Worm (Caenorhabditis elegans) whole organism, L4 larva: Measurements from ENCODE around the gene ugt-24.

Experiments used
- F49E8.2 ChIP-seq: sonication (generic microtip); optimal IDR thresholded peaks from 2 replicates; lab custom pipeline; 2016; ENCODE audit warnings: missing compliant biosample characterization, mild to moderate bottlenecking, missing genetic modification characterization, borderline replicate concordance
- Y5F2A.4 ChIP-seq: fragments of 200-800 bp; sonication (Bioruptor generic); optimal IDR thresholded peaks from 2 replicates; lab custom pipeline; 2018; ENCODE audit warnings: mild to moderate bottlenecking, missing genetic modification characterization, missing compliant biosample characterization
- aha-1 ChIP-seq: fragments of 150-350 bp; peaks from one replicate; lab custom pipeline; 2014; ENCODE audit warnings: missing biosample characterization, missing genetic modification characterization
- attf-4 ChIP-seq: sonication (generic microtip); optimal IDR thresholded peaks from 3 replicates; lab custom pipeline; 2017; ENCODE audit warnings: missing biosample characterization, missing genetic modification characterization
- daf-12 ChIP-seq: fragments of 150-350 bp; optimal IDR thresholded peaks from 2 replicates; lab custom pipeline; 2014; ENCODE audit warnings: missing biosample characterization, missing genetic modification reagents, missing genetic modification characterization
- daf-16 ChIP-seq, 3 experiments: sonication (generic microtip); optimal IDR thresholded peaks; 2 replicates each; lab custom pipeline; 2016 to 2017; ENCODE audit warnings: missing genetic modification characterization in 3 of 3, missing genetic modification reagents in 3 of 3, mild to moderate bottlenecking in 2 of 3, missing compliant biosample characterization in 2 of 3, missing biosample characterization in 1 of 3, moderate library complexity in 1 of 3
- daf-8 ChIP-seq: fragments of 200-800 bp; sonication (Bioruptor generic); IDR thresholded peaks from 2 replicates; pipeline ENCODE4 v1.3.6; 2022; ENCODE audit warnings: missing genetic modification characterization, missing compliant biosample characterization
- dmd-6 ChIP-seq: fragments of 200-800 bp; sonication (Bioruptor generic); IDR thresholded peaks from 2 replicates; pipeline ENCODE4 v1.3.6; 2022; ENCODE audit warnings: missing genetic modification reagents, missing genetic modification characterization, missing compliant biosample characterization
- dve-1 ChIP-seq: sonication (generic microtip); optimal IDR thresholded peaks from 2 replicates; lab custom pipeline; 2017; ENCODE audit warnings: antibody characterized with exemption, mild to moderate bottlenecking, missing genetic modification characterization, missing compliant biosample characterization; ENCODE audit not compliant: insufficient read depth
- egl-43 ChIP-seq: fragments of 200-800 bp; sonication (Bioruptor generic); IDR thresholded peaks from 2 replicates; pipeline ENCODE4 v1.3.6; 2022; ENCODE audit warnings: missing genetic modification reagents, missing genetic modification characterization, missing compliant biosample characterization
- hif-1 ChIP-seq, 2 experiments: sonication (generic microtip); optimal IDR thresholded peaks; 2 replicates each; lab custom pipeline; 2016 to 2017; ENCODE audit warnings: missing compliant biosample characterization in 2 of 2, missing genetic modification characterization in 2 of 2, missing genetic modification reagents in 2 of 2, missing genotype in 2 of 2, mild to moderate bottlenecking in 1 of 2
- hlh-11 ChIP-seq: fragments of 200-800 bp; sonication (Bioruptor generic); optimal IDR thresholded peaks from 2 replicates; lab custom pipeline; 2018; ENCODE audit warnings: mild to moderate bottlenecking, missing genetic modification characterization, missing compliant biosample characterization
- hmg-1.1 ChIP-seq: fragments of 200-800 bp; sonication (Bioruptor generic); IDR thresholded peaks from 2 replicates; pipeline ENCODE4 v1.3.6; 2022; ENCODE audit warnings: missing genetic modification reagents, missing genetic modification characterization, missing compliant biosample characterization
- jun-1 ChIP-seq: fragments of 150-350 bp; optimal IDR thresholded peaks from 2 replicates; lab custom pipeline; 2014; ENCODE audit warnings: missing biosample characterization, missing genetic modification reagents, missing genetic modification characterization
- lin-1 ChIP-seq: fragments of 200-800 bp; sonication (Bioruptor generic); IDR thresholded peaks from 2 replicates; pipeline ENCODE4 v1.3.6; 2022; ENCODE audit warnings: missing genetic modification reagents, missing genetic modification characterization, missing compliant biosample characterization
- lin-38 ChIP-seq: fragments of 200-800 bp; sonication (Bioruptor generic); IDR thresholded peaks from 2 replicates; pipeline ENCODE4 v1.3.6; 2022; ENCODE audit warnings: missing genetic modification reagents, missing genetic modification characterization, missing compliant biosample characterization
- mep-1 ChIP-seq: fragments of 150-350 bp; sonication (generic microtip); optimal IDR thresholded peaks from 3 replicates; lab custom pipeline; 2014; ENCODE audit warnings: missing biosample characterization, missing genetic modification characterization
- mxl-2 ChIP-seq: fragments of 200-800 bp; sonication (Bioruptor generic); conservative IDR thresholded peaks from 2 replicates; pipeline ENCODE4 v1.3.6; 2022; ENCODE audit warnings: missing genetic modification reagents, missing genetic modification characterization, missing compliant biosample characterization
- nhr-102 ChIP-seq: sonication (generic microtip); optimal IDR thresholded peaks from 2 replicates; lab custom pipeline; 2016; ENCODE audit warnings: mild to moderate bottlenecking, missing genetic modification characterization, moderate library complexity, missing compliant biosample characterization
- nhr-237 ChIP-seq: sonication (generic microtip); optimal IDR thresholded peaks from 2 replicates; lab custom pipeline; 2017; ENCODE audit warnings: missing biosample characterization, missing genetic modification characterization
- nhr-28 ChIP-seq: fragments of 150-350 bp; optimal IDR thresholded peaks from 2 replicates; lab custom pipeline; 2014; ENCODE audit warnings: missing biosample characterization, missing genetic modification characterization
- nhr-6 ChIP-seq: fragments of 150-350 bp; optimal IDR thresholded peaks from 2 replicates; lab custom pipeline; 2014; ENCODE audit warnings: missing biosample characterization, missing genetic modification characterization
- pha-4 ChIP-seq, 2 experiments: fragments of 150-350 bp in 1 of 2; fragments of 200-800 bp in 1 of 2; sonication (Bioruptor generic) in 1 of 2; IDR thresholded peaks in 1 of 2; optimal IDR thresholded peaks in 1 of 2; 2 replicates each; pipeline versions ENCODE4 v1.3.6 to Lab custom; 2014 to 2022; ENCODE audit warnings: missing genetic modification characterization in 2 of 2, missing genetic modification reagents in 2 of 2, missing biosample characterization in 1 of 2, missing compliant biosample characterization in 1 of 2
- php-3 ChIP-seq: fragments of 200-800 bp; sonication (Bioruptor generic); IDR thresholded peaks from 2 replicates; pipeline ENCODE4 v1.3.6; 2022; ENCODE audit warnings: missing genetic modification reagents, missing genetic modification characterization, missing compliant biosample characterization
- pqm-1 ChIP-seq: sonication (generic microtip); optimal IDR thresholded peaks from 2 replicates; lab custom pipeline; 2017; ENCODE audit warnings: missing biosample characterization, missing genetic modification characterization
- set-16 ChIP-seq: fragments of 200-800 bp; sonication (Bioruptor generic); IDR thresholded peaks from 2 replicates; pipeline ENCODE4 v1.3.6; 2022; ENCODE audit warnings: missing genetic modification reagents, missing genetic modification characterization, missing compliant biosample characterization
- snpc-1.2 ChIP-seq: fragments of 200-800 bp; sonication (Bioruptor generic); IDR thresholded peaks from 2 replicates; pipeline ENCODE4 v1.3.6; 2022; ENCODE audit warnings: missing genetic modification reagents, missing genetic modification characterization, missing compliant biosample characterization
- unc-62 ChIP-seq, 3 experiments: fragments of 150-350 bp in 1 of 3; sonication (generic microtip); optimal IDR thresholded peaks in 2 of 3; peaks in 1 of 3; 1 replicate in 1 of 3; 2 replicates in 2 of 3; lab custom pipeline; 2014 to 2017; ENCODE audit warnings: missing biosample characterization in 3 of 3, missing genetic modification characterization in 3 of 3, missing genetic modification reagents in 3 of 3, missing genotype in 1 of 3

The ugt-24 gene

ce11 chrIV:6227974-6228373 lies 17.5 kb upstream of the ugt-24 start, which contains the start of gene C49A9.1:
C49A9.1 (plus strand) TSS chrIV:6228190.
- no peak for TF ChIP-seq lin-38
- peak; percentile 3 for TF ChIP-seq nhr-28
- TF ChIP-seq aha-1 (tag; lab: Kevin White, UChicago) = peak; percentile 32
- TF ChIP-seq daf-16 (GFP tag; optimal IDR thresholded peaks at IDR 0.05; lab: Kevin White, UChicago) = no peak
- peak; percentile 46 for TF ChIP-seq daf-16 (tag; optimal IDR thresholded peaks at IDR 0.05; lab: Kevin White, UChicago)
- TF ChIP-seq pha-4 (GFP tag; IDR thresholded peaks at IDR 0.05; lab: Robert Waterston, UW) = no peak
- TF ChIP-seq pha-4 (tag; optimal IDR thresholded peaks at IDR 0.05; lab: Kevin White, UChicago) = no peak
- TF ChIP-seq dve-1 (tag; lab: Kevin White, UChicago) = peak; percentile 15
- TF ChIP-seq pqm-1 (tag; lab: Kevin White, UChicago) = peak; percentile 70
- TF ChIP-seq hif-1 (tag; optimal IDR thresholded peaks at IDR 0.05; lab: Kevin White, UChicago) = no peak

ce11 chrIV:6225143-6225542 lies 14.6 kb upstream of the ugt-24 start, which contains the start of gene C49A9.2:
C49A9.2 (plus strand) TSS chrIV:6225443.
- TF ChIP-seq daf-16 (GFP tag; optimal IDR thresholded peaks at IDR 0.05; lab: Kevin White, UChicago) (no peak), daf-16 (tag; optimal IDR thresholded peaks at IDR 0.05; lab: Kevin White, UChicago) (peak; percentile 36), pqm-1 (tag; lab: Kevin White, UChicago) (peak; percentile 8), nhr-28 (peak; percentile 18), aha-1 (tag; lab: Kevin White, UChicago) (no peak)

- TF ChIP-seq F49E8.2 (tag; lab: Kevin White, UChicago) (no peak), Y5F2A.4 (GFP tag; lab: Kevin White, UChicago) (no peak), mxl-2 (GFP tag; lab: Robert Waterston, UW) (no peak), egl-43 (no peak), nhr-102 (tag; lab: Kevin White, UChicago) (no peak), pqm-1 (tag; lab: Kevin White, UChicago) (peak; percentile 55), attf-4 (tag; lab: Kevin White, UChicago) (no peak), daf-16 (GFP tag; optimal IDR thresholded peaks at IDR 0.05; lab: Kevin White, UChicago) (no peak), daf-16 (tag; optimal IDR thresholded peaks at IDR 0.05; lab: Kevin White, UChicago) (peak; percentile 73), dmd-6 (GFP tag; lab: Robert Waterston, UW) (peak; percentile 35; the same call in 1 of the 2 replicates), daf-8 (GFP tag; lab: Robert Waterston, UW) (no peak), snpc-1.2 (GFP tag; lab: Robert Waterston, UW) (no peak), nhr-28 (peak; percentile 64), nhr-237 (tag; lab: Kevin White, UChicago) (no peak), daf-12 (tag; lab: Kevin White, UChicago) (no peak), php-3 (GFP tag; lab: Robert Waterston, UW) (0 out of 2 replicates have a peak, but pooled peaks have one; percentile 34), set-16 (GFP tag; lab: Robert Waterston, UW) (no peak)
Measured at ce11 chrIV:6221878-6222277, 11.4 kb upstream of the ugt-24 start, which contains the start of gene C49A9.3. C49A9.3 (plus strand) TSS chrIV:6222089.

ce11 chrIV:6220142-6220541 lies 9.6 kb upstream of the ugt-24 start:
- TF ChIP-seq dmd-6 (GFP tag; lab: Robert Waterston, UW) (peak; percentile 79), lin-1 (GFP tag; lab: Robert Waterston, UW) (peak; percentile 76)

- TF ChIP-seq pqm-1 (tag; lab: Kevin White, UChicago) (peak; percentile 46), dve-1 (tag; lab: Kevin White, UChicago) (peak; percentile 41), mep-1 (tag; lab: Kevin White, UChicago) (peak; percentile 6), hlh-11 (peak; percentile 6), daf-16 (GFP tag; optimal IDR thresholded peaks at IDR 0.05; lab: Kevin White, UChicago) (no peak), daf-16 (tag; optimal IDR thresholded peaks at IDR 0.05; lab: Kevin White, UChicago) (peak; percentile 70), jun-1 (tag; lab: Kevin White, UChicago) (no peak), nhr-6 (tag; lab: Kevin White, UChicago) (no peak), dmd-6 (GFP tag; lab: Robert Waterston, UW) (peak; percentile 42; the same call in 1 of the 2 replicates)
Measured at ce11 chrIV:6219429-6219828, 8.9 kb upstream of the ugt-24 start, which contains the start of gene C49A9.4. C49A9.4 (plus strand) TSS chrIV:6219693.

- TF ChIP-seq unc-62 (GFP tag; optimal IDR thresholded peaks at IDR 0.05 in 1 of 2; lab: Kevin White, UChicago) (peak in 1 of 2 experiments; percentile 94), unc-62 (tag; optimal IDR thresholded peaks at IDR 0.05; lab: Kevin White, UChicago) (no peak), hmg-1.1 (GFP tag; lab: Robert Waterston, UW) (no peak)
Measured at ce11 chrIV:6217503-6217902, 7.0 kb upstream of the ugt-24 start.
